Fruit fly (Drosophila melanogaster): ENCODE measurements around the gene CG32191.

CG32191 gene

dm6 chr3L:17791495-17791894 is 17.5 kb downstream of the CG32191 start (continued):
- TF ChIP-seq prd (optimal IDR thresholded peaks at IDR 0.05) (no peak), prd (GFP tag; IDR thresholded peaks at IDR 0.05) (no peak), mirr (GFP tag; optimal IDR thresholded peaks at IDR 0.05) (no peak), CG4854 (GFP tag; optimal IDR thresholded peaks at IDR 0.05) (no peak), row (GFP tag; IDR thresholded peaks at IDR 0.05) (no peak), Camta (GFP tag; optimal IDR thresholded peaks at IDR 0.05) (no peak), CG32767 (GFP tag; IDR thresholded peaks at IDR 0.05) (no peak), salm (tag; optimal IDR thresholded peaks at IDR 0.05) (no peak), kay (GFP tag; optimal IDR thresholded peaks at IDR 0.05) (no peak), cas (GFP tag; IDR thresholded peaks at IDR 0.05) (no peak), chif (GFP tag; optimal IDR thresholded peaks at IDR 0.05) (no peak), Oli (tag; optimal IDR thresholded peaks at IDR 0.05) (no peak), unc-4 (GFP tag; IDR thresholded peaks at IDR 0.05; ENCODE audit: partially characterized antibody) (no peak), nerfin-2 (GFP tag; IDR thresholded peaks at IDR 0.05; ENCODE audit: partially characterized antibody) (no peak), dmrt11E (tag; optimal IDR thresholded peaks at IDR 0.05) (no peak), CG7745 (tag; optimal IDR thresholded peaks at IDR 0.05) (no peak), CG6654 (GFP tag; optimal IDR thresholded peaks at IDR 0.05) (no peak), Dbx (GFP tag; IDR thresholded peaks at IDR 0.05) (0 out of 3 replicates have a peak, but pooled peaks have one; percentile 47), Doc2 (GFP tag; IDR thresholded peaks at IDR 0.05) (no peak), CG31365 (tag; optimal IDR thresholded peaks at IDR 0.05) (peak; percentile 23), D19B (GFP tag; optimal IDR thresholded peaks at IDR 0.05) (peak; percentile 39), Mrtf (GFP tag; IDR thresholded peaks at IDR 0.05) (no peak), inv (GFP tag; IDR thresholded peaks at IDR 0.05; ENCODE audit: partially characterized antibody) (no peak), ash1 (GFP tag; optimal IDR thresholded peaks at IDR 0.05) (peak; percentile 18), stwl (tag; optimal IDR thresholded peaks at IDR 0.05) (no peak), CG1602 (GFP tag; optimal IDR thresholded peaks at IDR 0.05) (no peak), Adf1 (GFP tag; IDR thresholded peaks at IDR 0.05) (peak; percentile 50; the same call in 1 of the 2 replicates), CG13296 (GFP tag; optimal IDR thresholded peaks at IDR 0.05) (no peak), CG9609 (GFP tag; optimal IDR thresholded peaks at IDR 0.05) (no peak), Spps (tag; optimal IDR thresholded peaks at IDR 0.05) (no peak), CG3995 (GFP tag; optimal IDR thresholded peaks at IDR 0.05) (no peak), Ssrp (tag; optimal IDR thresholded peaks at IDR 0.05) (no peak), tup (GFP tag; optimal IDR thresholded peaks at IDR 0.05) (no peak), Lim3 (GFP tag; IDR thresholded peaks at IDR 0.05) (no peak), shn (GFP tag; optimal IDR thresholded peaks at IDR 0.05) (no peak), CG8359 (GFP tag; optimal IDR thresholded peaks at IDR 0.05; ENCODE audit: borderline replicate concordance) (no peak), zen (tag; optimal IDR thresholded peaks at IDR 0.05) (no peak), lab (GFP tag; optimal IDR thresholded peaks at IDR 0.05) (peak; percentile 94), slou (GFP tag; optimal IDR thresholded peaks at IDR 0.05) (peak; percentile 2), dmrt99B (tag; optimal IDR thresholded peaks at IDR 0.05) (no peak), Mes4 (GFP tag; optimal IDR thresholded peaks at IDR 0.05) (no peak), Neu2 (GFP tag; optimal IDR thresholded peaks at IDR 0.05; ENCODE audit: borderline replicate concordance) (no peak), Ada2b (GFP tag; IDR thresholded peaks at IDR 0.05) (no peak), CG17328 (GFP tag; IDR thresholded peaks at IDR 0.05) (no peak), CG10565 (GFP tag; optimal IDR thresholded peaks at IDR 0.05) (no peak), HHEX (GFP tag; optimal IDR thresholded peaks at IDR 0.05) (peak; percentile 70), MESR4 (GFP tag; optimal IDR thresholded peaks at IDR 0.05) (no peak), Optix (GFP tag; IDR thresholded peaks at IDR 0.05) (no peak), CG3163 (GFP tag; optimal IDR thresholded peaks at IDR 0.05) (no peak), sim (GFP tag; IDR thresholded peaks at IDR 0.05) (no peak), bsh (GFP tag; optimal IDR thresholded peaks at IDR 0.05) (no peak), ind (GFP tag; optimal IDR thresholded peaks at IDR 0.05) (no peak)

All from whole organism, embryonic.